Fruit fly (Drosophila melanogaster) whole organism, embryonic: ENCODE measurements around the gene CG10445.

Source experiments
- CG10267 ChIP-seq: fragments of 200-800 bp; sonication (Bioruptor generic); optimal IDR thresholded peaks from 2 replicates; lab custom pipeline; 2018; ENCODE audit warnings: missing biosample characterization, mild to moderate bottlenecking, missing genetic modification characterization, moderate library complexity
- CG12299 ChIP-seq: fragments of 200-800 bp; sonication (Bioruptor generic); optimal IDR thresholded peaks from 2 replicates; lab custom pipeline; 2018; ENCODE audit warnings: missing biosample characterization, mild to moderate bottlenecking, missing genetic modification characterization
- CG13287 ChIP-seq: fragments of 200-800 bp; sonication (Bioruptor generic); IDR thresholded peaks from 2 replicates; pipeline ENCODE4 v1.3.6; 2022; ENCODE audit warnings: missing biosample characterization, missing genetic modification characterization; ENCODE audit not compliant: partially characterized antibody
- CG13296 ChIP-seq: fragments of 200-800 bp; sonication (Bioruptor generic); optimal IDR thresholded peaks from 3 replicates; lab custom pipeline; 2018; ENCODE audit warnings: missing biosample characterization, mild to moderate bottlenecking, missing genetic modification characterization
- CG15011 ChIP-seq: fragments of 200-800 bp; sonication (Bioruptor generic); optimal IDR thresholded peaks from 3 replicates; lab custom pipeline; 2018; ENCODE audit warnings: missing biosample characterization, mild to moderate bottlenecking, missing genetic modification characterization
- CG17385 ChIP-seq: fragments of 200-800 bp; sonication (Bioruptor generic); optimal IDR thresholded peaks from 3 replicates; lab custom pipeline; 2018; ENCODE audit warnings: missing biosample characterization, mild to moderate bottlenecking, missing genetic modification characterization
- CG17802 ChIP-seq: fragments of 200-800 bp; sonication (Bioruptor generic); optimal IDR thresholded peaks from 2 replicates; lab custom pipeline; 2018; ENCODE audit warnings: missing biosample characterization, mild to moderate bottlenecking, missing genetic modification characterization, moderate library complexity
- CG3281 ChIP-seq: fragments of 200-800 bp; sonication (Bioruptor generic); optimal IDR thresholded peaks from 3 replicates; lab custom pipeline; 2017; ENCODE audit warnings: missing biosample characterization, mild to moderate bottlenecking, missing genetic modification characterization
- CG33557 ChIP-seq: fragments of 200-800 bp; sonication (Bioruptor generic); optimal IDR thresholded peaks from 2 replicates; lab custom pipeline; 2019; ENCODE audit warnings: missing biosample characterization, mild to moderate bottlenecking, missing genetic modification characterization, moderate library complexity
- CG34224 ChIP-seq: fragments of 200-800 bp; sonication (Bioruptor generic); IDR thresholded peaks from 3 replicates; pipeline ENCODE4 v1.3.6; 2022; ENCODE audit warnings: missing biosample characterization, missing genetic modification characterization; ENCODE audit not compliant: partially characterized antibody
- CG34376 ChIP-seq: fragments of 200-800 bp; sonication (Bioruptor generic); optimal IDR thresholded peaks from 2 replicates; lab custom pipeline; 2018; ENCODE audit warnings: missing biosample characterization, mild to moderate bottlenecking, missing genetic modification characterization
- CG34422 ChIP-seq: fragments of 200-800 bp; sonication (Bioruptor generic); IDR thresholded peaks from 3 replicates; pipeline ENCODE4 v1.3.6; 2022; ENCODE audit warnings: missing biosample characterization, missing genetic modification characterization
- CG3995 ChIP-seq: fragments of 200-800 bp; sonication (Bioruptor generic); optimal IDR thresholded peaks from 3 replicates; lab custom pipeline; 2016; ENCODE audit warnings: missing biosample characterization, missing genetic modification characterization
- CG4328 ChIP-seq: fragments of 200-800 bp; sonication (Bioruptor generic); optimal IDR thresholded peaks from 3 replicates; lab custom pipeline; 2017; ENCODE audit warnings: missing biosample characterization, missing genetic modification reagents, missing genetic modification characterization
- CG4617 ChIP-seq: fragments of 200-800 bp; sonication (Bioruptor generic); optimal IDR thresholded peaks from 3 replicates; lab custom pipeline; 2016; ENCODE audit warnings: missing biosample characterization, missing genetic modification characterization, borderline replicate concordance
- CG4707 ChIP-seq: fragments of 200-800 bp; sonication (Bioruptor generic); optimal IDR thresholded peaks from 2 replicates; lab custom pipeline; 2018; ENCODE audit warnings: missing biosample characterization, mild to moderate bottlenecking, missing genetic modification characterization, moderate library complexity
- CG5953 ChIP-seq: fragments of 200-800 bp; sonication (Bioruptor generic); IDR thresholded peaks from 2 replicates; pipeline ENCODE4 v1.3.6; 2022; ENCODE audit warnings: missing biosample characterization, missing genetic modification characterization
- CG7271 ChIP-seq: fragments of 200-800 bp; sonication (Bioruptor generic); optimal IDR thresholded peaks from 2 replicates; lab custom pipeline; 2018; ENCODE audit warnings: missing biosample characterization, mild to moderate bottlenecking, missing genetic modification characterization, moderate library complexity
- Dp ChIP-seq: fragments of 200-800 bp; sonication (Bioruptor generic); optimal IDR thresholded peaks from 2 replicates; lab custom pipeline; 2018; ENCODE audit warnings: missing biosample characterization, mild to moderate bottlenecking, missing genetic modification characterization, moderate library complexity
- E2f2 ChIP-seq: fragments of 200-800 bp; sonication (Bioruptor generic); IDR thresholded peaks from 2 replicates; pipeline ENCODE4 v1.3.6; 2022; ENCODE audit warnings: missing biosample characterization, missing genetic modification characterization
- ERR ChIP-seq: fragments of 200-800 bp; sonication (Bioruptor generic); optimal IDR thresholded peaks from 2 replicates; lab custom pipeline; 2016; ENCODE audit warnings: missing biosample characterization, missing genetic modification characterization
- Ets65A ChIP-seq: fragments of 200-800 bp; sonication (Bioruptor generic); peaks from one replicate; lab custom pipeline; 2016; ENCODE audit warnings: missing biosample characterization, missing genetic modification characterization
- MBD-R2 ChIP-seq: fragments of 200-800 bp; sonication (Bioruptor generic); IDR thresholded peaks from 2 replicates; pipeline ENCODE4 v1.3.6; 2022; ENCODE audit warnings: missing biosample characterization, missing genetic modification characterization
- MESR4 ChIP-seq: fragments of 200-800 bp; sonication (Bioruptor generic); optimal IDR thresholded peaks from 2 replicates; lab custom pipeline; 2018; ENCODE audit warnings: missing biosample characterization, mild to moderate bottlenecking, missing genetic modification characterization, moderate library complexity
- Med ChIP-seq: fragments of 200-800 bp; sonication (Bioruptor generic); peaks from one replicate; lab custom pipeline; 2016; ENCODE audit warnings: missing biosample characterization, missing genetic modification characterization, mild to moderate bottlenecking, inconsistent platforms, moderate library complexity
- Pdp1 ChIP-seq, 2 experiments: fragments of 200-800 bp; sonication (Bioruptor generic); optimal IDR thresholded peaks; 3 replicates each; lab custom pipeline; 2016; ENCODE audit warnings: missing biosample characterization in 2 of 2, missing genetic modification characterization in 2 of 2, mild to moderate bottlenecking in 1 of 2, moderate library complexity in 1 of 2
- Scr ChIP-seq: fragments of 200-800 bp; sonication (Bioruptor generic); IDR thresholded peaks from 2 replicates; pipeline ENCODE4 v1.3.6; 2022; ENCODE audit warnings: missing biosample characterization, missing genetic modification characterization; ENCODE audit not compliant: partially characterized antibody
- Ssrp ChIP-seq: fragments of 200-800 bp; sonication (Bioruptor generic); optimal IDR thresholded peaks from 2 replicates; lab custom pipeline; 2018; ENCODE audit warnings: missing biosample characterization, mild to moderate bottlenecking, missing genetic modification characterization, moderate library complexity
- YL-1 ChIP-seq: fragments of 200-800 bp; sonication (Bioruptor generic); optimal IDR thresholded peaks from 3 replicates; lab custom pipeline; 2017; ENCODE audit warnings: missing biosample characterization, mild to moderate bottlenecking, missing genetic modification characterization
- ato ChIP-seq: fragments of 200-800 bp; sonication (Bioruptor generic); IDR thresholded peaks from 2 replicates; pipeline ENCODE4 v1.3.6; 2022; ENCODE audit warnings: missing biosample characterization, missing genetic modification characterization; ENCODE audit not compliant: partially characterized antibody
- bigmax ChIP-seq: fragments of 200-800 bp; sonication (Bioruptor generic); optimal IDR thresholded peaks from 2 replicates; lab custom pipeline; 2018; ENCODE audit warnings: missing biosample characterization, mild to moderate bottlenecking, missing genetic modification characterization
- crp ChIP-seq, 2 experiments: fragments of 200-800 bp; sonication (Bioruptor generic); optimal IDR thresholded peaks; 2 replicates in 1 of 2; 3 replicates in 1 of 2; lab custom pipeline; 2017; ENCODE audit warnings: missing biosample characterization in 2 of 2, missing genetic modification characterization in 2 of 2, mild to moderate bottlenecking in 1 of 2, moderate library complexity in 1 of 2
- cwo ChIP-seq: fragments of 200-800 bp; sonication (Bioruptor generic); optimal IDR thresholded peaks from 3 replicates; lab custom pipeline; 2017; ENCODE audit warnings: missing biosample characterization, missing genetic modification characterization, mild to moderate bottlenecking, moderate library complexity, missing genetic modification reagents
- exex ChIP-seq: fragments of 200-800 bp; sonication (Bioruptor generic); optimal IDR thresholded peaks from 4 replicates; lab custom pipeline; 2018; ENCODE audit warnings: missing biosample characterization, mild to moderate bottlenecking, missing genetic modification characterization, moderate library complexity
- gfzf ChIP-seq: fragments of 200-800 bp; sonication (Bioruptor generic); optimal IDR thresholded peaks from 2 replicates; lab custom pipeline; 2016; ENCODE audit warnings: missing biosample characterization, mild to moderate bottlenecking, missing genetic modification characterization, moderate library complexity
- mam ChIP-seq: fragments of 200-800 bp; sonication (Bioruptor generic); optimal IDR thresholded peaks from 3 replicates; lab custom pipeline; 2016; ENCODE audit warnings: missing biosample characterization, missing genetic modification characterization
- prd ChIP-seq, 3 experiments: fragments of >200 bp in 2 of 3; fragments of 200-800 bp in 1 of 3; sonication (Bioruptor generic) in 1 of 3; optimal IDR thresholded peaks in 2 of 3; IDR thresholded peaks in 1 of 3; 2 replicates in 2 of 3; 3 replicates in 1 of 3; pipeline versions ENCODE4 v1.3.6 to Lab custom; 2017 to 2022; ENCODE audit warnings: missing biosample characterization in 1 of 3, missing genetic modification characterization in 1 of 3
- pzg ChIP-seq: fragments of 200-800 bp; sonication (Bioruptor generic); optimal IDR thresholded peaks from 3 replicates; lab custom pipeline; 2018; ENCODE audit warnings: missing biosample characterization, mild to moderate bottlenecking, missing genetic modification characterization, moderate library complexity
- stwl ChIP-seq: fragments of 200-800 bp; sonication (Bioruptor generic); optimal IDR thresholded peaks from 3 replicates; lab custom pipeline; 2018; ENCODE audit warnings: missing biosample characterization, mild to moderate bottlenecking, missing genetic modification characterization, moderate library complexity
- trem ChIP-seq: fragments of 200-800 bp; optimal IDR thresholded peaks from 3 replicates; lab custom pipeline; 2019; ENCODE audit warnings: missing biosample characterization, mild to moderate bottlenecking, missing genetic modification characterization, moderate library complexity
- zfh1 ChIP-seq: fragments of 200-800 bp; sonication (Bioruptor generic); IDR thresholded peaks from 3 replicates; pipeline ENCODE4 v1.3.6; 2022; ENCODE audit warnings: missing biosample characterization, missing genetic modification characterization

The CG10445 gene

DNA sequence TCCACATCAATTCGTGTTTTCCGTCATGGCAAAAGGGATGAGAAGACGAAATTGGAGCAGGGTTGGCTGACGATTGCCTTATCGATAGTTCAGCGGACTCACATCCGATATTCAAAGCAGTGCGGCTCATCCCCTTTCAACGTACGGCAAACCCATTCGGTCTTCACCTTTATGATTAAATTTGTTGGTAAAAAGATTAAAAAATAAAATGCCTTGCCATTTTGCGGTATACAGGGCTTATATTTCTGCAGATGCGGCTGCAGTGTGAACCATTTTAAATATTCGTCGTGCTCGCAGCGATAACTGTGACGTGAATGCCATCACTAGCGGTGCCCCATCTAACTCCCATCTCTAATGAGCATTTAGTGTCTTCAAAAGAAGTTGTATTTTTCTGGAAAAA is 12.8 kb downstream of the CG10445 start, which contains the start of the genes Taf7 and EMC1 (continued):
- no peak for TF ChIP-seq zfh1
- TF ChIP-seq CG5953 = no peak
- no peak for TF ChIP-seq cwo
- TF ChIP-seq CG3995 (GFP tag; lab: Kevin White, UChicago) = peak; percentile 99
- no peak for TF ChIP-seq CG3281
- TF ChIP-seq ato (GFP tag; lab: Robert Waterston, UW) = no peak; the same call in none of the 2 replicates
- TF ChIP-seq CG33557 (GFP tag; lab: Kevin White, UChicago) = peak; percentile 52
- TF ChIP-seq CG4328 = no peak
- TF ChIP-seq, all 482 proteins: peak for 181

DNA sequence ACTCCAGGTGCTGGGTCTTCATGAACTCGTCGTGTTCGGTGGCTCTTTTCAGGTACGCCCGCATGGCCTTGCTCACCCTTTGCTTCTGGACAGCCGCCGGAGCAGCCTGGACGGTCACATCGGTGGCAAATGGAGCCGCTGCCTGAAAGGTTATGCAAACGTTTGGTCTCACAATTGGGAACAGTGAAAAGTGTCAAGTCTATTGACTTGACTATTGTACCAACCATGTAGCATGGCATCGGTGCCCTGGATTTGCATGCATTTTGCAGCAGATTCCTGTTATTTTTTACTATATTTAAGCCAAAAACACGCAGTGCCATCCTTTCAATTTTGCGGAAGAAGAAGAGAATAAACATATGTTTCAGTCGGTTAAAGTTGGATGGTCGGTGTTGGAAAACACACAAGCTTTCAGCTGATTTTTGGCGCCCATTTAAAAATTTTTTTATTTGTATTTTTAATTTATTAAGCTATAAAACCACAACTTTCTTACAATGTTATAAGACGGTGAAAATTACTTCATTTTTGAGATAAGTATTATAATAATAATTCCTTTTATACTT is 17.7 kb downstream of the CG10445 start, which contains the start of gene mRpS9:
Gene mRpS9, minus strand, starts transcription at position 355 of the 560 bp plus-strand sequence.
- TF ChIP-seq Pdp1 (GFP tag; optimal IDR thresholded peaks at IDR 0.05; lab: Kevin White, UChicago) (peak in 1 of 2 experiments; percentile 91), CG7271 (tag; lab: Kevin White, UChicago) (no peak), Scr (GFP tag; lab: Robert Waterston, UW) (0 out of 2 replicates have a peak, but pooled peaks have one; percentile 8), YL-1 (GFP tag; lab: Kevin White, UChicago) (peak; percentile 24), CG34422 (GFP tag; lab: Robert Waterston, UW) (no peak; the same call in 2 of the 3 replicates), Dp (peak; percentile 88), CG17385 (GFP tag; lab: Kevin White, UChicago) (peak; percentile 97), CG4707 (GFP tag; lab: Kevin White, UChicago) (no peak), Med (peak; percentile 63), CG12299 (tag; lab: Kevin White, UChicago) (no peak), crp (GFP tag; optimal IDR thresholded peaks at IDR 0.05; lab: Kevin White, UChicago) (peak; percentile 86 to 98), MESR4 (GFP tag; lab: Kevin White, UChicago) (peak; percentile 61), MBD-R2 (GFP tag; lab: Robert Waterston, UW) (peak; percentile 89), stwl (tag; lab: Kevin White, UChicago) (peak; percentile 8), CG13287 (GFP tag; lab: Robert Waterston, UW) (peak; percentile 43; the same call in 1 of the 2 replicates), trem (tag; lab: Kevin White, UChicago) (peak; percentile 17), pzg (peak; percentile 36), prd (optimal IDR thresholded peaks at IDR 0.05; lab: Kevin White, UChicago) (no peak), prd (GFP tag; IDR thresholded peaks at IDR 0.05; lab: Robert Waterston, UW) (no peak), bigmax (peak; percentile 14), gfzf (peak; percentile 12), ERR (no peak), CG10267 (tag; lab: Kevin White, UChicago) (peak; percentile 85), CG34224 (GFP tag; lab: Robert Waterston, UW) (peak; percentile 30; the same call in 1 of the 3 replicates), CG4617 (GFP tag; lab: Kevin White, UChicago) (peak; percentile 17), Ssrp (tag; lab: Kevin White, UChicago) (no peak), E2f2 (GFP tag; lab: Robert Waterston, UW) (peak; percentile 91)

DNA sequence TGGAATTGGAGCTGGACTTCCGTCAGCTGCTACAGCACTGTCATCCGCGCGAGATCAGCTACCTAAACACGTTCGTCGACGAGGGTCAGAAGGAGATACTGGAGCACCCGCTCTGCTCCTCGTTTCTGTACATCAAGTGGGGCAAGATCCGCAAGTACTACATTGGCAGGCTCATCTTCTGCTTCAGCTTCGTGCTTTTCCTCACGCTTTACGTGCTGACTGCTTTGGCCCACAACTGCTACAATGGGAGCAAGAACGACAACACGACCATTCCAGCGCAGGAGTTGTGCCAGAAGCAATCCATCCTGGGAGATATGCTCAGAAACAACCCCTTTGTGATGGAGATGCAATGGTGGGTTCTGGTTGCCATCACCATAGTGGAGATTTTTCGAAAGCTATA is 20.8 kb downstream of the CG10445 start:
- no peak for TF ChIP-seq CG15011
- no peak for TF ChIP-seq CG13296 (GFP tag; lab: Kevin White, UChicago)
- TF ChIP-seq CG17802 (tag; lab: Kevin White, UChicago) = no peak
- no peak for TF ChIP-seq CG34376 (GFP tag; lab: Kevin White, UChicago)
- TF ChIP-seq mam (GFP tag; lab: Kevin White, UChicago) = no peak
- peak; percentile 94 for TF ChIP-seq Ets65A (GFP tag; lab: Kevin White, UChicago)
- TF ChIP-seq exex (tag; lab: Kevin White, UChicago) = no peak
